Fruit fly (Drosophila melanogaster): ENCODE measurements around the gene slgA.
A peak's percentile ranks its signal among the peaks of the same experiment; 100 is the strongest.

slgA gene

DNA sequence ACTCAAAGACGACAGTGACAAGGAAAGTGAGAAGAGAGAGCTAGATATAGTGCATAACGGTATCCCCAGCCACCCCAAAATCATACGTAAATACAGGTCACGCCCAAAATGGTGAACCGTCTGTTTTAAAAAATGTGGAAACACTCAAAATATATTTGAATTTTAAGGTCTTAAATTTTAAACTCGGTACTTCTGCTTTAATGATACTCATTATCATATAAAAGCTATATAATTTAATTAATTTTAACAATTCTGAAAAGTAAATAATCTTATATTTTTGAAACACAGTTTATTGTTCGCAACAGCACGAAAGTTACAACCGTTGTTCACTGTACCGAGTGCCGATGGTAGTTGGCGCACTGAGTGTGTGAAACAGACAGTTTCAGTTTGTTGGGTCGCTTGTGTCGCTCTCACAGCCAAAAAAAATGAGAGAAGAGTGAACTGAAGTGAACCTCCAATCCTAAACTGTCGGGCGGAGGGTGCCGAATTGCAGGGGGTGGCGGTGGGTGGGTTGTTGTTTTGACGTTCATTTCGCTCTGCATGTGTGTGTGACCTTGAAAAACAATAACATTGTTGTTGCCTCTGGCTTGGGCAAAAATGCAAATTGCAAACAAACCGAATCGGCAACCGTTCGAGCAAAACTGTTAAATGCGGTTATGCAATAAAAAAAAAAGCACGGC lies 7.4 kb upstream of the slgA start:
- TF ChIP-seq fkh (GFP tag; optimal IDR thresholded peaks at IDR 0.05) (peak; percentile 56), eg (GFP tag; IDR thresholded peaks at IDR 0.05) (peak; percentile 82), Sox14 (GFP tag; optimal IDR thresholded peaks at IDR 0.05) (peak; percentile 28), vri (GFP tag; optimal IDR thresholded peaks at IDR 0.05) (peak; percentile 48), CG8119 (GFP tag; IDR thresholded peaks at IDR 0.05) (peak; percentile 95), CG6792 (GFP tag; optimal IDR thresholded peaks at IDR 0.05) (peak; percentile 75), Ets21C (GFP tag; optimal IDR thresholded peaks at IDR 0.05) (peak; percentile 26), Eip75B (GFP tag; optimal IDR thresholded peaks at IDR 0.05) (peak; percentile 6), OdsH (GFP tag; optimal IDR thresholded peaks at IDR 0.05) (peak; percentile 86), svp (GFP tag) (peak; percentile 90), Sox102F (GFP tag; optimal IDR thresholded peaks at IDR 0.05) (peak; percentile 72), CG7368 (GFP tag; optimal IDR thresholded peaks at IDR 0.05) (peak; percentile 64), achi (GFP tag; optimal IDR thresholded peaks at IDR 0.05) (peak; percentile 74), CG32006 (GFP tag; optimal IDR thresholded peaks at IDR 0.05) (peak; percentile 96), CG3919 (GFP tag; optimal IDR thresholded peaks at IDR 0.05) (peak; percentile 79), CG34406 (GFP tag; optimal IDR thresholded peaks at IDR 0.05) (peak; percentile 78), CG1621 (tag; optimal IDR thresholded peaks at IDR 0.05) (peak; percentile 57), fd59A (GFP tag; optimal IDR thresholded peaks at IDR 0.05) (peak; percentile 66), CG11294 (GFP tag; IDR thresholded peaks at IDR 0.05) (peak; percentile 69; the same call in 1 of the 2 replicates), Sox15 (GFP tag; optimal IDR thresholded peaks at IDR 0.05) (peak; percentile 73), net (GFP tag; optimal IDR thresholded peaks at IDR 0.05) (peak; percentile 84), CG16779 (tag; optimal IDR thresholded peaks at IDR 0.05) (peak; percentile 81), Lpt (GFP tag; optimal IDR thresholded peaks at IDR 0.05) (peak; percentile 80), dac (GFP tag; optimal IDR thresholded peaks at IDR 0.05) (peak; percentile 85), Eip93F (GFP tag; optimal IDR thresholded peaks at IDR 0.05) (peak; percentile 71), CG8632 (GFP tag; optimal IDR thresholded peaks at IDR 0.05) (peak; percentile 61), topi (GFP tag; optimal IDR thresholded peaks at IDR 0.05) (peak; percentile 66), esn (GFP tag; optimal IDR thresholded peaks at IDR 0.05) (peak; percentile 72), cyc (GFP tag; optimal IDR thresholded peaks at IDR 0.05) (peak; percentile 48), fd85E (GFP tag; optimal IDR thresholded peaks at IDR 0.05) (no peak), CG6854 (GFP tag; optimal IDR thresholded peaks at IDR 0.05) (peak; percentile 62), CG15336 (GFP tag; IDR thresholded peaks at IDR 0.05) (peak; percentile 94), CG6808 (GFP tag; optimal IDR thresholded peaks at IDR 0.05) (peak; percentile 67), CG6276 (GFP tag; optimal IDR thresholded peaks at IDR 0.05) (no peak), CG10669 (GFP tag; optimal IDR thresholded peaks at IDR 0.05) (peak; percentile 71), CG3032 (tag; optimal IDR thresholded peaks at IDR 0.05) (peak; percentile 66), Hr4 (GFP tag; optimal IDR thresholded peaks at IDR 0.05) (peak; percentile 79), CG9139 (GFP tag; optimal IDR thresholded peaks at IDR 0.05) (peak; percentile 54), Hr38 (GFP tag; optimal IDR thresholded peaks at IDR 0.05) (no peak), CG6163 (GFP tag; IDR thresholded peaks at IDR 0.05) (peak; percentile 79), CG10631 (GFP tag; optimal IDR thresholded peaks at IDR 0.05) (peak; percentile 78), salr (GFP tag; optimal IDR thresholded peaks at IDR 0.05) (peak; percentile 2 to 71), Smox (GFP tag; optimal IDR thresholded peaks at IDR 0.05) (peak; percentile 66), CG8319 (GFP tag; optimal IDR thresholded peaks at IDR 0.05) (peak; percentile 43), pdm3 (GFP tag; optimal IDR thresholded peaks at IDR 0.05) (peak; percentile 78), ss (GFP tag; optimal IDR thresholded peaks at IDR 0.05) (peak; percentile 63 to 76), CG11902 (GFP tag; optimal IDR thresholded peaks at IDR 0.05) (peak; percentile 79), Gug (GFP tag; IDR thresholded peaks at IDR 0.05) (peak; percentile 43), Hr39 (GFP tag; optimal IDR thresholded peaks at IDR 0.05) (peak; percentile 32), Met (GFP tag; optimal IDR thresholded peaks at IDR 0.05) (peak; percentile 56), spab (GFP tag; optimal IDR thresholded peaks at IDR 0.05) (peak; percentile 63)

Data from whole organism, prepupa.